Worm (Caenorhabditis elegans) whole organism, L2 larva: ENCODE data around the gene svh-11.
A peak's percentile ranks its signal among the peaks of the same experiment; 100 is the strongest.

Source experiments
- ZK546.5 ChIP-seq: sonication (generic microtip); optimal IDR thresholded peaks from 2 replicates; lab custom pipeline; 2017; ENCODE audit warnings: missing biosample characterization, missing genetic modification characterization
- aly-2 ChIP-seq: fragments of 150-350 bp; optimal IDR thresholded peaks from 2 replicates; lab custom pipeline; 2014; ENCODE audit warnings: missing biosample characterization, missing genetic modification characterization
- mdl-1 ChIP-seq, 2 experiments: fragments of 150-350 bp in 1 of 2; sonication (generic microtip) in 1 of 2; optimal IDR thresholded peaks; 2 replicates each; lab custom pipeline; 2017; ENCODE audit warnings: missing biosample characterization in 2 of 2, missing genetic modification characterization in 2 of 2
- nhr-129 ChIP-seq: fragments of 150-350 bp; optimal IDR thresholded peaks from 2 replicates; lab custom pipeline; 2014; ENCODE audit warnings: missing biosample characterization, missing genetic modification characterization
- skn-1 ChIP-seq: sonication (generic microtip); optimal IDR thresholded peaks from 2 replicates; lab custom pipeline; 2017; ENCODE audit warnings: missing biosample characterization, missing genetic modification characterization
- snpc-4 ChIP-seq: fragments of 150-350 bp; optimal IDR thresholded peaks from 2 replicates; lab custom pipeline; 2014; ENCODE audit warnings: missing biosample characterization, missing genetic modification characterization
- unc-62 ChIP-seq: fragments of 150-350 bp; optimal IDR thresholded peaks from 2 replicates; lab custom pipeline; 2014; ENCODE audit warnings: missing biosample characterization, missing genetic modification reagents, missing genetic modification characterization
- ztf-11 ChIP-seq: sonication (generic microtip); optimal IDR thresholded peaks from 2 replicates; lab custom pipeline; 2017; ENCODE audit warnings: missing biosample characterization, missing genetic modification characterization
- ztf-4 ChIP-seq: fragments of 150-350 bp; optimal IDR thresholded peaks from 2 replicates; lab custom pipeline; 2014; ENCODE audit warnings: missing biosample characterization, missing genetic modification characterization

ce11 chrV:2218803-2219202 is 11.9 kb downstream of the svh-11 start, which contains the start of gene nhr-56:
- no peak for TF ChIP-seq unc-62 (GFP tag; lab: Kevin White, UChicago)
- TF ChIP-seq skn-1: no peak
- no peak for TF ChIP-seq snpc-4
- TF ChIP-seq aly-2 (tag; lab: Kevin White, UChicago): no peak
- no peak for TF ChIP-seq ztf-11 (tag; lab: Kevin White, UChicago)
- no peak for TF ChIP-seq ztf-4
- no peak for TF ChIP-seq ZK546.5 (tag; lab: Kevin White, UChicago)
- peak; percentile 63 for TF ChIP-seq nhr-129 (tag; lab: Kevin White, UChicago)
- no peak for TF ChIP-seq mdl-1 (tag; optimal IDR thresholded peaks at IDR 0.05; lab: Kevin White, UChicago)
